Worm (Caenorhabditis elegans): ENCODE results near the gene nspg-14.

nspg-14 gene

ce11 chrX:5269359-5269758, 16.5 kb downstream of the nspg-14 start:
- no peak for TF ChIP-seq F44E2.7 (GFP tag; IDR thresholded peaks at IDR 0.05)
- TF ChIP-seq daf-16 (GFP tag; optimal IDR thresholded peaks at IDR 0.05): no peak
- peak; percentile 34 for TF ChIP-seq daf-16 (tag; optimal IDR thresholded peaks at IDR 0.05)
- TF ChIP-seq tra-1 (GFP tag; IDR thresholded peaks at IDR 0.05): no peak
- TF ChIP-seq dmd-6 (GFP tag; IDR thresholded peaks at IDR 0.05): peak; percentile 20; the same call in 1 of the 2 replicates
- TF ChIP-seq dve-1 (tag; optimal IDR thresholded peaks at IDR 0.05; ENCODE audit: insufficient read depth): peak; percentile 41
- peak; percentile 6 for TF ChIP-seq nhr-28 (tag; optimal IDR thresholded peaks at IDR 0.05)
- TF ChIP-seq zfp-3 (GFP tag; conservative IDR thresholded peaks at IDR 0.05): no peak
- TF ChIP-seq zip-11 (GFP tag; IDR thresholded peaks at IDR 0.05): no peak
- no peak for TF ChIP-seq aly-2 (tag; optimal IDR thresholded peaks at IDR 0.05)
- TF ChIP-seq ces-1 (GFP tag; optimal IDR thresholded peaks at IDR 0.05): no peak
- peak; percentile 4 for TF ChIP-seq pqm-1 (tag; optimal IDR thresholded peaks at IDR 0.05)
- no peak for TF ChIP-seq nhr-237 (tag; optimal IDR thresholded peaks at IDR 0.05)

- TF ChIP-seq hif-1 (tag; optimal IDR thresholded peaks at IDR 0.05): peak in 1 of 2 experiments; percentile 50
- TF ChIP-seq snpc-4 (tag; optimal IDR thresholded peaks at IDR 0.05): no peak
- TF ChIP-seq Y105C5A.15 (GFP tag; IDR thresholded peaks at IDR 0.05): no peak
- no peak for TF ChIP-seq fos-1 (tag; optimal IDR thresholded peaks at IDR 0.05)
- TF ChIP-seq dmd-9 (GFP tag; IDR thresholded peaks at IDR 0.05): no peak
- no peak for TF ChIP-seq ZK337.2 (GFP tag; IDR thresholded peaks at IDR 0.05)
- TF ChIP-seq madf-5 (GFP tag; IDR thresholded peaks at IDR 0.05): 0 out of 4 replicates have a peak, but pooled peaks of 1 of the 2 experiments have one; percentile 45
- TF ChIP-seq gei-8 (GFP tag; optimal IDR thresholded peaks at IDR 0.05): no peak
- no peak for TF ChIP-seq daf-8 (GFP tag; IDR thresholded peaks at IDR 0.05)
- no peak for TF ChIP-seq dmd-8 (GFP tag; IDR thresholded peaks at IDR 0.05)
- TF ChIP-seq ceh-32 (tag; optimal IDR thresholded peaks at IDR 0.05; ENCODE audit: poor library complexity): no peak
- no peak for TF ChIP-seq nhr-237 (tag; optimal IDR thresholded peaks at IDR 0.05)
- TF ChIP-seq aly-2 (tag; optimal IDR thresholded peaks at IDR 0.05): no peak
- TF ChIP-seq T26A8.4 (GFP tag; IDR thresholded peaks at IDR 0.05): 0 out of 2 replicates have a peak, but pooled peaks have one; percentile 38
- peak; percentile 77 for TF ChIP-seq nhr-28 (tag; optimal IDR thresholded peaks at IDR 0.05)
- TF ChIP-seq nhr-11 (tag; optimal IDR thresholded peaks at IDR 0.05): no peak
- no peak for TF ChIP-seq spr-3 (GFP tag; optimal IDR thresholded peaks at IDR 0.05)
- TF ChIP-seq pqm-1 (tag; optimal IDR thresholded peaks at IDR 0.05): peak; percentile 46
- peak; percentile 78 for TF ChIP-seq hmg-1.1 (GFP tag; IDR thresholded peaks at IDR 0.05)
- peak; percentile 79 for TF ChIP-seq T20F7.1 (GFP tag; optimal IDR thresholded peaks at IDR 0.05)
- TF ChIP-seq tra-1 (GFP tag; IDR thresholded peaks at IDR 0.05): 0 out of 2 replicates have a peak, but pooled peaks have one; percentile 42
- no peak for TF ChIP-seq nhr-111 (GFP tag; optimal IDR thresholded peaks at IDR 0.05)
- no peak for TF ChIP-seq ama-1 (optimal IDR thresholded peaks at IDR 0.05)
- no peak for TF ChIP-seq R02D3.7 (tag; optimal IDR thresholded peaks at IDR 0.05)
- TF ChIP-seq nhr-42 (GFP tag; IDR thresholded peaks at IDR 0.05): no peak
- TF ChIP-seq pha-4 (GFP tag; IDR thresholded peaks at IDR 0.05): 0 out of 2 replicates have a peak, but pooled peaks have one; percentile 41
- TF ChIP-seq pha-4 (tag; optimal IDR thresholded peaks at IDR 0.05): no peak
- peak; percentile 75 for TF ChIP-seq rbr-2 (tag; optimal IDR thresholded peaks at IDR 0.05)
- TF ChIP-seq jun-1 (tag; optimal IDR thresholded peaks at IDR 0.05): no peak
- peak in 1 of 2 experiments; percentile 79 for TF ChIP-seq lsy-2 (tag; optimal IDR thresholded peaks at IDR 0.05)
- no peak for TF ChIP-seq mdt-29 (GFP tag; IDR thresholded peaks at IDR 0.05)
- peak; percentile 61; the same call in 1 of the 2 replicates for TF ChIP-seq saeg-2 (GFP tag; IDR thresholded peaks at IDR 0.05)
- TF ChIP-seq lin-1 (GFP tag; IDR thresholded peaks at IDR 0.05): 0 out of 2 replicates have a peak, but pooled peaks have one; percentile 20
- peak; percentile 22 for TF ChIP-seq ceh-28 (tag; optimal IDR thresholded peaks at IDR 0.05)
- no peak for TF ChIP-seq snpc-1.2 (GFP tag; IDR thresholded peaks at IDR 0.05)
- TF ChIP-seq mes-2 (tag; optimal IDR thresholded peaks at IDR 0.05; ENCODE audit: poor library complexity, severe bottlenecking): peak; percentile 82
- peak; percentile 69 for TF ChIP-seq mxl-3 (GFP tag; optimal IDR thresholded peaks at IDR 0.05)
- no peak for TF ChIP-seq lin-39 (tag; optimal IDR thresholded peaks at IDR 0.05)
- peak; percentile 30 for TF ChIP-seq nhr-6 (tag; optimal IDR thresholded peaks at IDR 0.05)
- no peak for TF ChIP-seq D1046.2 (GFP tag; IDR thresholded peaks at IDR 0.05)
- TF ChIP-seq nhr-102 (tag; optimal IDR thresholded peaks at IDR 0.05): peak; percentile 47
- TF ChIP-seq Y5F2A.4 (GFP tag; optimal IDR thresholded peaks at IDR 0.05): no peak
Observed at ce11 chrX:5275209-5275608, 22.4 kb downstream of the nspg-14 start, which contains the start of gene hst-6. TSS of gene hst-6 (plus strand) at chrX:5275561.
